Worm (Caenorhabditis elegans) whole organism, midembryonic: ENCODE measurements around the gene F10C1.1.

Experiments used
- T22C8.4 ChIP-seq: fragments of 200-800 bp; sonication (Bioruptor generic); IDR thresholded peaks from 2 replicates; pipeline ENCODE4 v1.3.6; 2022; ENCODE audit warnings: missing genetic modification characterization, missing compliant biosample characterization
- cog-1 ChIP-seq: sonication (generic microtip); optimal IDR thresholded peaks from 2 replicates; lab custom pipeline; 2016; ENCODE audit warnings: missing genetic modification characterization, missing compliant biosample characterization
- flt-1 ChIP-seq: fragments of 200-800 bp; sonication (Bioruptor generic); IDR thresholded peaks from 2 replicates; pipeline ENCODE4 v1.3.6; 2022; ENCODE audit warnings: missing genetic modification characterization, missing compliant biosample characterization
- klf-2 ChIP-seq: fragments of 200-800 bp; sonication (Bioruptor generic); conservative IDR thresholded peaks from 2 replicates; pipeline ENCODE4 v1.3.6; 2022; ENCODE audit warnings: missing genetic modification reagents, missing genetic modification characterization, missing compliant biosample characterization
- med-1 ChIP-seq: sonication (generic microtip); optimal IDR thresholded peaks from 2 replicates; lab custom pipeline; 2017; ENCODE audit warnings: missing genetic modification characterization, mild to moderate bottlenecking, missing compliant biosample characterization, antibody characterized with exemption, missing genetic modification reagents; ENCODE audit not compliant: insufficient read depth
- ref-1 ChIP-seq: fragments of 200-800 bp; sonication (Bioruptor generic); conservative IDR thresholded peaks from 2 replicates; pipeline ENCODE4 v1.3.6; 2022; ENCODE audit warnings: missing genetic modification reagents, missing genetic modification characterization, missing compliant biosample characterization
- tab-1 ChIP-seq: fragments of 200-800 bp; sonication (Bioruptor generic); IDR thresholded peaks from 2 replicates; pipeline ENCODE4 v1.3.6; 2022; ENCODE audit warnings: missing genetic modification characterization, missing compliant biosample characterization
- ztf-23 ChIP-seq: fragments of 200-800 bp; sonication (Bioruptor generic); IDR thresholded peaks from 2 replicates; pipeline ENCODE4 v1.3.6; 2022; ENCODE audit warnings: missing genetic modification reagents, missing genetic modification characterization, missing compliant biosample characterization
- ztf-29 ChIP-seq: fragments of 200-800 bp; sonication (Bioruptor generic); IDR thresholded peaks from 2 replicates; pipeline ENCODE4 v1.3.6; 2022; ENCODE audit warnings: missing genetic modification reagents, missing genetic modification characterization, missing compliant biosample characterization

Gene F10C1.1

ce11 chrII:5774120-5774519 lies at the start of gene F10C1.1, which contains the start of gene dmd-5:
TSS of gene F10C1.1 (plus strand) at chrII:5774229.
TSS of gene dmd-5 (minus strand) at chrII:5774220.
- TF ChIP-seq ref-1 (no peak), klf-2 (GFP tag; lab: Robert Waterston, UW) (no peak), flt-1 (no peak)

- TF ChIP-seq ztf-23 (GFP tag; lab: Robert Waterston, UW) (no peak), ztf-29 (GFP tag; lab: Robert Waterston, UW) (no peak), klf-2 (GFP tag; lab: Robert Waterston, UW) (no peak), cog-1 (tag; lab: Kevin White, UChicago) (no peak), T22C8.4 (GFP tag; lab: Robert Waterston, UW) (no peak), flt-1 (no peak), ref-1 (no peak)
Observed at ce11 chrII:5725094-5725493, 48.9 kb upstream of the F10C1.1 start.

- TF ChIP-seq tab-1 = no peak
- TF ChIP-seq cog-1 (tag; lab: Kevin White, UChicago) = no peak
- TF ChIP-seq klf-2 (GFP tag; lab: Robert Waterston, UW) = no peak
- no peak for TF ChIP-seq med-1
- TF ChIP-seq ref-1 = no peak
- TF ChIP-seq ztf-29 (GFP tag; lab: Robert Waterston, UW) = no peak
- no peak for TF ChIP-seq T22C8.4 (GFP tag; lab: Robert Waterston, UW)
- TF ChIP-seq flt-1 = no peak
- TF ChIP-seq ztf-23 (GFP tag; lab: Robert Waterston, UW) = no peak
Observed at ce11 chrII:5727707-5728106, 46.3 kb upstream of the F10C1.1 start, which contains the start of gene rab-3. TSS of gene rab-3 (minus strand) at chrII:5727853.

ce11 chrII:5730343-5731083 lies 43.5 kb upstream of the F10C1.1 start, which contains the start of the genes C18A3.7 and C18A3.11:
TSS of gene C18A3.7 (minus strand) at chrII:5730443.
TSS of gene C18A3.11 (plus strand) at chrII:5731033.
- TF ChIP-seq ref-1 (no peak), ztf-23 (GFP tag; lab: Robert Waterston, UW) (no peak), ztf-29 (GFP tag; lab: Robert Waterston, UW) (no peak)

ce11 chrII:5734883-5735282 lies 39.1 kb upstream of the F10C1.1 start:
- TF ChIP-seq ztf-23 (GFP tag; lab: Robert Waterston, UW) (no peak), flt-1 (no peak), ztf-29 (GFP tag; lab: Robert Waterston, UW) (no peak), cog-1 (tag; lab: Kevin White, UChicago) (no peak)

- TF ChIP-seq klf-2 (GFP tag; lab: Robert Waterston, UW) (no peak), flt-1 (no peak), tab-1 (no peak), ztf-29 (GFP tag; lab: Robert Waterston, UW) (no peak), med-1 (no peak), ztf-23 (GFP tag; lab: Robert Waterston, UW) (no peak), cog-1 (tag; lab: Kevin White, UChicago) (no peak), T22C8.4 (GFP tag; lab: Robert Waterston, UW) (no peak), ref-1 (no peak)
Observed at ce11 chrII:5735744-5736143, 38.3 kb upstream of the F10C1.1 start.

- TF ChIP-seq cog-1 (tag; lab: Kevin White, UChicago) (no peak), flt-1 (no peak), T22C8.4 (GFP tag; lab: Robert Waterston, UW) (no peak), ref-1 (no peak), klf-2 (GFP tag; lab: Robert Waterston, UW) (no peak), ztf-23 (GFP tag; lab: Robert Waterston, UW) (no peak), med-1 (no peak), tab-1 (no peak), ztf-29 (GFP tag; lab: Robert Waterston, UW) (no peak)
Observed at ce11 chrII:5736599-5736998, 37.4 kb upstream of the F10C1.1 start.

ce11 chrII:5738795-5739194 lies 35.2 kb upstream of the F10C1.1 start, which contains the start of gene hlh-14:
TSS of gene hlh-14 (minus strand) at chrII:5738895.
- TF ChIP-seq ref-1 = no peak
- TF ChIP-seq klf-2 (GFP tag; lab: Robert Waterston, UW) = no peak
- TF ChIP-seq tab-1 = no peak
- TF ChIP-seq flt-1 = no peak
- no peak for TF ChIP-seq ztf-23 (GFP tag; lab: Robert Waterston, UW)
- TF ChIP-seq ztf-29 (GFP tag; lab: Robert Waterston, UW) = no peak
- TF ChIP-seq T22C8.4 (GFP tag; lab: Robert Waterston, UW) = no peak
- TF ChIP-seq cog-1 (tag; lab: Kevin White, UChicago) = no peak
- no peak for TF ChIP-seq med-1

- TF ChIP-seq med-1 (no peak), T22C8.4 (GFP tag; lab: Robert Waterston, UW) (no peak), tab-1 (no peak), ref-1 (no peak), cog-1 (tag; lab: Kevin White, UChicago) (no peak), ztf-29 (GFP tag; lab: Robert Waterston, UW) (no peak), klf-2 (GFP tag; lab: Robert Waterston, UW) (no peak), ztf-23 (GFP tag; lab: Robert Waterston, UW) (no peak), flt-1 (no peak)
Observed at ce11 chrII:5742767-5743166, 31.3 kb upstream of the F10C1.1 start.

- TF ChIP-seq ref-1 (no peak), ztf-29 (GFP tag; lab: Robert Waterston, UW) (no peak), cog-1 (tag; lab: Kevin White, UChicago) (no peak), tab-1 (no peak), flt-1 (no peak), klf-2 (GFP tag; lab: Robert Waterston, UW) (no peak), ztf-23 (GFP tag; lab: Robert Waterston, UW) (no peak), med-1 (no peak), T22C8.4 (GFP tag; lab: Robert Waterston, UW) (no peak)
Observed at ce11 chrII:5744342-5744741, 29.7 kb upstream of the F10C1.1 start.
